Fruit fly (Drosophila melanogaster) whole organism, wandering third instar larva: ENCODE data around the gene Asciz.

Experiments used
- HLH106 ChIP-seq: fragments of 200-800 bp; optimal IDR thresholded peaks from 3 replicates; lab custom pipeline; 2019; ENCODE audit warnings: missing biosample characterization, mild to moderate bottlenecking, missing genetic modification characterization, moderate library complexity
- Hr78 ChIP-seq: fragments of >200 bp; optimal IDR thresholded peaks from 2 replicates; lab custom pipeline; 2017; ENCODE audit warnings: missing biosample characterization, missing genetic modification characterization
- Myc ChIP-seq: fragments of >200 bp; optimal IDR thresholded peaks from 2 replicates; lab custom pipeline; 2017
- OdsH ChIP-seq: fragments of 200-800 bp; sonication (Bioruptor generic); optimal IDR thresholded peaks from 2 replicates; lab custom pipeline; 2016; ENCODE audit warnings: missing biosample characterization, mild to moderate bottlenecking, missing genetic modification characterization
- br ChIP-seq: fragments of 200-800 bp; sonication (Bioruptor generic); optimal IDR thresholded peaks from 2 replicates; lab custom pipeline; 2016; ENCODE audit warnings: missing biosample characterization, missing genetic modification characterization
- dmrt93B ChIP-seq: fragments of 200-800 bp; sonication (Bioruptor generic); optimal IDR thresholded peaks from 2 replicates; lab custom pipeline; 2018; ENCODE audit warnings: missing biosample characterization, mild to moderate bottlenecking, missing genetic modification characterization
- ey ChIP-seq: fragments of 200-800 bp; sonication (Bioruptor generic); optimal IDR thresholded peaks from 2 replicates; lab custom pipeline; 2016; ENCODE audit warnings: missing biosample characterization, missing genetic modification characterization
- psq ChIP-seq: fragments of 200-800 bp; sonication (Bioruptor generic); optimal IDR thresholded peaks from 3 replicates; lab custom pipeline; 2017; ENCODE audit warnings: missing biosample characterization, mild to moderate bottlenecking, missing genetic modification characterization, moderate library complexity
- sv ChIP-seq: fragments of 200-800 bp; sonication (Bioruptor generic); optimal IDR thresholded peaks from 3 replicates; lab custom pipeline; 2016; ENCODE audit warnings: missing biosample characterization, missing genetic modification characterization
- tai ChIP-seq: sonication (Bioruptor generic); optimal IDR thresholded peaks from 2 replicates; lab custom pipeline; 2016; ENCODE audit warnings: missing biosample characterization, missing genetic modification characterization
- woc ChIP-seq: sonication (Bioruptor generic); optimal IDR thresholded peaks from 2 replicates; lab custom pipeline; 2016; ENCODE audit warnings: missing biosample characterization, mild to moderate bottlenecking, missing genetic modification characterization

- no peak for TF ChIP-seq dmrt93B
- TF ChIP-seq br (GFP tag; lab: Kevin White, UChicago) = no peak
- no peak for TF ChIP-seq tai
- TF ChIP-seq ey (GFP tag; lab: Kevin White, UChicago) = no peak
- no peak for TF ChIP-seq sv (GFP tag; lab: Kevin White, UChicago)
- TF ChIP-seq HLH106 (tag; lab: Kevin White, UChicago) = no peak
- TF ChIP-seq woc (GFP tag; lab: Kevin White, UChicago) = no peak
- no peak for TF ChIP-seq OdsH (GFP tag; lab: Kevin White, UChicago)
- TF ChIP-seq Myc = no peak
- no peak for TF ChIP-seq Hr78 (GFP tag; lab: Kevin White, UChicago)
- no peak for TF ChIP-seq psq (GFP tag; lab: Kevin White, UChicago)
Observed at dm6 chr3L:3177872-3178271, 11.8 kb upstream of the Asciz start.
